Worm (Caenorhabditis elegans) whole organism, midembryonic: ENCODE data around the gene srbc-36.

Experiments used
- flt-1 ChIP-seq: fragments of 200-800 bp; sonication (Bioruptor generic); IDR thresholded peaks from 2 replicates; pipeline ENCODE4 v1.3.6; 2022; ENCODE audit warnings: missing genetic modification characterization, missing compliant biosample characterization
- klf-2 ChIP-seq: fragments of 200-800 bp; sonication (Bioruptor generic); conservative IDR thresholded peaks from 2 replicates; pipeline ENCODE4 v1.3.6; 2022; ENCODE audit warnings: missing genetic modification reagents, missing genetic modification characterization, missing compliant biosample characterization
- tab-1 ChIP-seq: fragments of 200-800 bp; sonication (Bioruptor generic); IDR thresholded peaks from 2 replicates; pipeline ENCODE4 v1.3.6; 2022; ENCODE audit warnings: missing genetic modification characterization, missing compliant biosample characterization

DNA sequence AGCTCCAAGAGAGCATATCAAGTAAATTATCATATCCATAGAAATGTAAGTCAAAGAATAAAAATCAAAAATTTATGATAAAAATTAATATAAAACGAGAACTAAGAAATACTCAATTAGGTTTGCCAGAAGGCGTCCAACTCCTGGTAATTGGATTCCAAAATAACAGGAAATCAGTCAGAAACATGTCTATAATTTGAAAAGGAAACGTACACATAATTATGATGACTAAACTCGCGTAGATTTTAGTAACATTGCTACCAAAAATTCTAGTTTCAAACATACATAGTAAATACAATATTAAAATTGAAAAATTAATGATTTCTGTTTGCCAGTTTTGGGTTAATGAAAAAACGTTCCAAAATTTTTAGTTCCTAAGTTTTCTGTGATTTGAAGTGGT is 5.6 kb downstream of the srbc-36 start, which contains the start of gene srbc-33:
- TF ChIP-seq klf-2 (GFP tag; lab: Robert Waterston, UW): no peak
- no peak for TF ChIP-seq flt-1 (GFP tag; lab: Robert Waterston, UW)
- TF ChIP-seq tab-1 (GFP tag; lab: Robert Waterston, UW): no peak
